Fruit fly (Drosophila melanogaster): ENCODE results near the gene chrb.

- TF ChIP-seq CTCF (optimal IDR thresholded peaks at IDR 0.05) (no peak), CG8478 (optimal IDR thresholded peaks at IDR 0.05) (no peak)
Measured at dm6 chr3L:11493090-11493807, 5.9 kb downstream of the chrb start.
